Worm (Caenorhabditis elegans): ENCODE results near the gene Y44A6D.1.

ce11 chrV:20832554-20832963 lies 42.7 kb upstream of the Y44A6D.1 start:
- TF ChIP-seq ceh-8 (GFP tag; optimal IDR thresholded peaks at IDR 0.05), result no peak
- TF ChIP-seq lin-39 (tag; optimal IDR thresholded peaks at IDR 0.05), result no peak
- TF ChIP-seq egl-27 (tag; optimal IDR thresholded peaks at IDR 0.05), result no peak
- no peak for TF ChIP-seq unc-62 (GFP tag; optimal IDR thresholded peaks at IDR 0.05)
- TF ChIP-seq elt-3 (tag; optimal IDR thresholded peaks at IDR 0.05), result no peak
- no peak for TF ChIP-seq pqm-1 (tag; optimal IDR thresholded peaks at IDR 0.05)
- TF ChIP-seq mep-1 (tag; optimal IDR thresholded peaks at IDR 0.05), result peak; percentile 19
- no peak for TF ChIP-seq F16B12.6 (tag; optimal IDR thresholded peaks at IDR 0.05)
- no peak for TF ChIP-seq unc-86 (tag; optimal IDR thresholded peaks at IDR 0.05)
- TF ChIP-seq snpc-4 (tag; optimal IDR thresholded peaks at IDR 0.05), result no peak

Data from whole organism, L1 larva.